Worm (Caenorhabditis elegans): ENCODE data around the gene gsp-2.

Gene gsp-2

DNA sequence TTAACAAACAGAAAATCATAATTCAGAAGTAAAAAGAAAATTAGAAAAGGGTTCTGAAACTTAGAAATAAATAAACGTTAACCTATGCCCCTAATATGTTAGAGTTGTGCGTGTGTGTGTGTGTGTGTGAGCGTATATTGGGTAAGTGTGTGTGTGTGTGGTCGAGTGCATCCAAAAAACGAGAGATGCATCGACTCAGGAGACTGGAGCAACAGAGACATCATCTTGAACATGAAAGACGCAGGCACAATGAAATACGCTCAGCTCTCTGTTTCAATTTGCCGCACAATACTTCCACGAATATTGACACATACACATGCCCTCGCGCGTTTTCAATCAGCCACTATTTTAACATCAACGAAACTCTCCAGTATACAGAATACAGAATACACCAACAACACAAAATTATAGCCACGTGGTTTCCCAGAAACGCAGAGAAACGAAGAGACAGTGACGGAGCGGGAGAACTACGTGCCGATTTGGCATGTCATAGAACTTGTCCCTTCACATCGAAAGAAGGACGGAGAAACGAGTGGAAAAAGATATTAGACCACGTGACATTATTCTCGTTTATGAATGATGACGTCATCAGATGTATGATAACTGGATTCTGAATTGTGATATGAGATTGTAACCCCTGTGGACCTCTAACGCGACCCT lies 39.9 kb downstream of the gsp-2 start:
- TF ChIP-seq Y75B8A.6 (GFP tag; IDR thresholded peaks at IDR 0.05) (no peak), hlh-30 (tag; optimal IDR thresholded peaks at IDR 0.05; ENCODE audit: insufficient read depth) (peak; percentile 96), nhr-41 (GFP tag; IDR thresholded peaks at IDR 0.05) (no peak), lin-13 (GFP tag; optimal IDR thresholded peaks at IDR 0.05) (peak; percentile 12), mdl-1 (tag; optimal IDR thresholded peaks at IDR 0.05) (peak; percentile 93 to 98), F37D6.2 (tag; optimal IDR thresholded peaks at IDR 0.05) (no peak), F26F4.8 (GFP tag; conservative IDR thresholded peaks at IDR 0.05) (no peak), skn-1 (tag; optimal IDR thresholded peaks at IDR 0.05) (no peak), lin-29 (GFP tag; IDR thresholded peaks at IDR 0.05) (no peak), T26A8.4 (GFP tag; IDR thresholded peaks at IDR 0.05) (peak; percentile 74), lim-7 (GFP tag; IDR thresholded peaks at IDR 0.05) (no peak), mxl-2 (GFP tag; conservative IDR thresholded peaks at IDR 0.05) (no peak), ctbp-1 (GFP tag; IDR thresholded peaks at IDR 0.05) (no peak), tra-1 (GFP tag; IDR thresholded peaks at IDR 0.05) (no peak), pqm-1 (tag; optimal IDR thresholded peaks at IDR 0.05) (peak; percentile 17), spr-1 (tag; optimal IDR thresholded peaks at IDR 0.05) (no peak), nhr-10 (tag; optimal IDR thresholded peaks at IDR 0.05) (peak; percentile 91), daf-8 (GFP tag; IDR thresholded peaks at IDR 0.05) (no peak), nhr-111 (GFP tag; optimal IDR thresholded peaks at IDR 0.05) (no peak), saeg-2 (GFP tag; IDR thresholded peaks at IDR 0.05) (peak; percentile 44; the same call in 1 of the 2 replicates), F10B5.3 (tag; optimal IDR thresholded peaks at IDR 0.05) (no peak), duxl-1 (tag; optimal IDR thresholded peaks at IDR 0.05; ENCODE audit: poor library complexity) (no peak), daf-12 (tag; optimal IDR thresholded peaks at IDR 0.05) (no peak), tag-97 (GFP tag; IDR thresholded peaks at IDR 0.05) (no peak), Y5F2A.4 (GFP tag; optimal IDR thresholded peaks at IDR 0.05) (no peak), spr-3 (GFP tag; optimal IDR thresholded peaks at IDR 0.05) (peak; percentile 46), zag-1 (tag; optimal IDR thresholded peaks at IDR 0.05) (no peak), cey-2 (tag; optimal IDR thresholded peaks at IDR 0.05; ENCODE audit: borderline replicate concordance, insufficient read depth) (peak; percentile 64), aha-1 (tag) (peak; percentile 100), nhr-237 (tag; optimal IDR thresholded peaks at IDR 0.05) (no peak), set-16 (GFP tag; IDR thresholded peaks at IDR 0.05) (no peak), nhr-25 (tag; optimal IDR thresholded peaks at IDR 0.05; ENCODE audit: borderline replicate concordance, insufficient read depth) (peak; percentile 89), zip-11 (GFP tag; IDR thresholded peaks at IDR 0.05) (no peak), ama-1 (optimal IDR thresholded peaks at IDR 0.05) (peak; percentile 77), ceh-28 (tag; optimal IDR thresholded peaks at IDR 0.05) (no peak), fos-1 (tag; optimal IDR thresholded peaks at IDR 0.05) (no peak), egl-43 (GFP tag; IDR thresholded peaks at IDR 0.05) (peak; percentile 56; the same call in 1 of the 2 replicates), gei-8 (GFP tag; optimal IDR thresholded peaks at IDR 0.05) (peak; percentile 35), dmd-9 (GFP tag; IDR thresholded peaks at IDR 0.05) (no peak), dpl-1 (GFP tag; optimal IDR thresholded peaks at IDR 0.05) (peak; percentile 49), nhr-6 (tag; optimal IDR thresholded peaks at IDR 0.05) (no peak), arid-1 (GFP tag; conservative IDR thresholded peaks at IDR 0.05) (peak; percentile 43; the same call in 1 of the 2 replicates), D1046.2 (GFP tag; IDR thresholded peaks at IDR 0.05) (no peak), jun-1 (tag; optimal IDR thresholded peaks at IDR 0.05) (no peak), lin-39 (tag; optimal IDR thresholded peaks at IDR 0.05) (no peak), nhr-42 (GFP tag; IDR thresholded peaks at IDR 0.05) (no peak), lin-1 (GFP tag; IDR thresholded peaks at IDR 0.05) (no peak), lir-3 (tag; optimal IDR thresholded peaks at IDR 0.05) (no peak), mep-1 (tag; optimal IDR thresholded peaks at IDR 0.05) (peak; percentile 79), snpc-4 (tag; optimal IDR thresholded peaks at IDR 0.05) (no peak), dve-1 (tag; optimal IDR thresholded peaks at IDR 0.05; ENCODE audit: insufficient read depth) (peak; percentile 86)

Measured in whole organism, L4 larva.